Fruit fly (Drosophila melanogaster): ENCODE results near the gene CG11279.

dm6 chr3L:13068293-13068692, 21.5 kb downstream of the CG11279 start:
- TF ChIP-seq CG11902 (GFP tag; optimal IDR thresholded peaks at IDR 0.05): no peak
- no peak for TF ChIP-seq CG31627 (GFP tag; optimal IDR thresholded peaks at IDR 0.05)
- TF ChIP-seq Met (GFP tag; optimal IDR thresholded peaks at IDR 0.05): no peak
- peak; percentile 1 for TF ChIP-seq Eip75B (GFP tag; optimal IDR thresholded peaks at IDR 0.05)
- peak; percentile 14 for TF ChIP-seq Ets96B (tag; optimal IDR thresholded peaks at IDR 0.05)
- TF ChIP-seq OdsH (GFP tag; optimal IDR thresholded peaks at IDR 0.05): no peak
- TF ChIP-seq Hr4 (GFP tag; optimal IDR thresholded peaks at IDR 0.05): no peak
- TF ChIP-seq CG6854 (GFP tag; optimal IDR thresholded peaks at IDR 0.05): no peak
